In the genomic region with DNA sequence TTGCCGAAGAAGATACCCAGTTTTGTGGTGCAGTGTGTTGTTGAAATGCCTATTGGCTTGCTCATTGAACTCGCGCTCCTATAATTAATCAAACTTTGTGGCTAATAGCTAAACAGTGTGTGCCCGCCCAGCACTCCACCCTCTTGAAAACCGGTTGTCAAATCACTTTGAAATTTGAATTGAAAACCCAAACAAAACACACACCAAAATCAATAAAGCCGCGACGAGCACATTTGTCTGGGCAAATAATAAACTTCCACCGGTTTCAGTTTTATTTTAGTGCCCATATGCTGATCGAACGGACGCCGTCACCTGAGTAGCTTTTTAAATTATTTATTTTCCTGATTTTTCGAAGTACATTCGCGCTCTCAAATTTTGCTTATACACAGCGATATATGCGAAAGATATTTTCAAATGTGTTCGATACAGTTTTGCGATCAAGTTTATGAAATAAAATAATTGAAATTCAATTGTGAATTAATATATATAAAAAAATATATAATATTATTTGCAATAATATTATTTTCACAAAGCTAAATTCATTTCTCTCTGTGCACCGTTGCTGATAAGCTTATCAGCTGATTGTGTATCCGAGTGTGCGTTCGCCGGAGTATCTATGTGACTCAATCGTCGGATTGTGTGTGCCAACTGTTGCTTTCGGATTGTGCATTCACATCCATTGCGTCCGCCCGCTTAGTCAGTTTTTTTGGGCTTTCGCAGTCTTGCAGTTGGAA, we compare ENCODE assay signal across 4 fruit fly cellular contexts.
TF ChIP-seq lines count a peak whose summit lies in the region.

No protein-coding gene starts in this region.

TF ChIP-seq in whole organism, adult, 20 proteins besides CTCF, POLR2A, EP300 and RAD21 (continued from another document):
- TF ChIP-seq CG7045 (GFP tag; optimal IDR thresholded peaks at IDR 0.05; lab: Kevin White, UChicago) (no peak), Hr96 (GFP tag; optimal IDR thresholded peaks at IDR 0.05; lab: Kevin White, UChicago) (no peak), cnc (optimal IDR thresholded peaks at IDR 0.05; lab: Kevin White, UChicago) (no peak), bab1 (GFP tag; optimal IDR thresholded peaks at IDR 0.05; lab: Kevin White, UChicago) (peak; percentile 77)
TF ChIP-seq in whole organism, adult: peak in this region for 11.

TF ChIP-seq in whole organism, embryonic, 481 proteins besides CTCF, POLR2A, EP300 and RAD21 (continued from another document and continues in another):
- TF ChIP-seq Lhr (GFP tag; optimal IDR thresholded peaks at IDR 0.05; lab: Kevin White, UChicago) (no peak), CG1024 (GFP tag; IDR thresholded peaks at IDR 0.05; lab: Robert Waterston, UW) (peak; percentile 62), CG14050 (GFP tag; IDR thresholded peaks at IDR 0.05; lab: Robert Waterston, UW) (peak; percentile 69; the same call in 2 of the 3 replicates), Awh (GFP tag; IDR thresholded peaks at IDR 0.05; lab: Robert Waterston, UW) (peak; percentile 74), CG8924 (tag; optimal IDR thresholded peaks at IDR 0.05; lab: Kevin White, UChicago) (peak; percentile 92), ranshi (GFP tag; IDR thresholded peaks at IDR 0.05; lab: Robert Waterston, UW) (peak; percentile 74; the same call in 1 of the 2 replicates), pfk (GFP tag; optimal IDR thresholded peaks at IDR 0.05; lab: Kevin White, UChicago) (no peak), scrt (GFP tag; optimal IDR thresholded peaks at IDR 0.05; lab: Kevin White, UChicago) (peak; percentile 74), HLH4C (GFP tag; IDR thresholded peaks at IDR 0.05; lab: Robert Waterston, UW; ENCODE audit: partially characterized antibody) (no peak), CG13287 (GFP tag; IDR thresholded peaks at IDR 0.05; lab: Robert Waterston, UW; ENCODE audit: partially characterized antibody) (no peak), Lim3 (GFP tag; IDR thresholded peaks at IDR 0.05; lab: Robert Waterston, UW) (no peak; the same call in 1 of the 2 replicates), org-1 (GFP tag; optimal IDR thresholded peaks at IDR 0.05; lab: Kevin White, UChicago) (peak; percentile 64), BtbVII (GFP tag; optimal IDR thresholded peaks at IDR 0.05; lab: Kevin White, UChicago) (peak; percentile 84), mam (GFP tag; optimal IDR thresholded peaks at IDR 0.05; lab: Kevin White, UChicago) (peak; percentile 23), CG10431 (GFP tag; optimal IDR thresholded peaks at IDR 0.05; lab: Kevin White, UChicago) (peak; percentile 14), Sox100B (GFP tag; optimal IDR thresholded peaks at IDR 0.05; lab: Kevin White, UChicago) (peak; percentile 88), Scr (GFP tag; IDR thresholded peaks at IDR 0.05; lab: Robert Waterston, UW; ENCODE audit: partially characterized antibody) (no peak), CG11560 (tag; IDR thresholded peaks at IDR 0.05; lab: Robert Waterston, UW) (no peak), Nf-YB (GFP tag; optimal IDR thresholded peaks at IDR 0.05; lab: Kevin White, UChicago) (peak; percentile 70), CG14710 (tag; optimal IDR thresholded peaks at IDR 0.05; lab: Kevin White, UChicago) (peak; percentile 70), CG30403 (GFP tag; optimal IDR thresholded peaks at IDR 0.05; lab: Kevin White, UChicago) (peak; percentile 60), CG4707 (GFP tag; optimal IDR thresholded peaks at IDR 0.05; lab: Kevin White, UChicago) (peak; percentile 8), CG18262 (tag; optimal IDR thresholded peaks at IDR 0.05; lab: Kevin White, UChicago) (peak; percentile 87), CG12299 (tag; optimal IDR thresholded peaks at IDR 0.05; lab: Kevin White, UChicago) (peak; percentile 72), mirr (GFP tag; optimal IDR thresholded peaks at IDR 0.05; lab: Kevin White, UChicago) (no peak), CG8359 (GFP tag; optimal IDR thresholded peaks at IDR 0.05; lab: Kevin White, UChicago; ENCODE audit: borderline replicate concordance) (peak; percentile 36), Dp (GFP tag; optimal IDR thresholded peaks at IDR 0.05; lab: Kevin White, UChicago) (no peak), chinmo (GFP tag; IDR thresholded peaks at IDR 0.05; lab: Robert Waterston, UW; ENCODE audit: partially characterized antibody) (0 out of 4 replicates have a peak, but pooled peaks have one; percentile 57), CG10654 (GFP tag; optimal IDR thresholded peaks at IDR 0.05; lab: Kevin White, UChicago) (peak; percentile 66), kni (GFP tag; optimal IDR thresholded peaks at IDR 0.05; lab: Kevin White, UChicago) (no peak), CG6791 (GFP tag; IDR thresholded peaks at IDR 0.05; lab: Robert Waterston, UW; ENCODE audit: partially characterized antibody) (no peak), Aef1 (GFP tag; IDR thresholded peaks at IDR 0.05; lab: Robert Waterston, UW) (peak; percentile 64; the same call in 1 of the 3 replicates), Atf3 (GFP tag; optimal IDR thresholded peaks at IDR 0.05; lab: Kevin White, UChicago) (no peak), C15 (GFP tag; IDR thresholded peaks at IDR 0.05; lab: Robert Waterston, UW) (0 out of 3 replicates have a peak, but pooled peaks have one; percentile 7), grau (tag; optimal IDR thresholded peaks at IDR 0.05; lab: Kevin White, UChicago) (peak; percentile 88), Gug (GFP tag; IDR thresholded peaks at IDR 0.05; lab: Robert Waterston, UW) (no peak; the same call in 3 of the 4 replicates), CG16815 (GFP tag; optimal IDR thresholded peaks at IDR 0.05; lab: Kevin White, UChicago) (peak; percentile 9)

TF ChIP-seq in whole organism, prepupa, 60 proteins besides CTCF, POLR2A, EP300 and RAD21 (continued from another document and continues in another):
- TF ChIP-seq net (GFP tag; optimal IDR thresholded peaks at IDR 0.05; lab: Kevin White, UChicago) (peak; percentile 55), fd85E (GFP tag; optimal IDR thresholded peaks at IDR 0.05; lab: Kevin White, UChicago) (no peak), CG6163 (GFP tag; IDR thresholded peaks at IDR 0.05; lab: Robert Waterston, UW) (peak; percentile 54; the same call in 2 of the 3 replicates), CG6854 (GFP tag; optimal IDR thresholded peaks at IDR 0.05; lab: Kevin White, UChicago) (peak; percentile 5), CG11902 (GFP tag; optimal IDR thresholded peaks at IDR 0.05; lab: Kevin White, UChicago) (no peak), CG15336 (GFP tag; IDR thresholded peaks at IDR 0.05; lab: Robert Waterston, UW) (peak; percentile 66), Sox14 (GFP tag; optimal IDR thresholded peaks at IDR 0.05; lab: Kevin White, UChicago) (peak; percentile 2), Sox15 (GFP tag; optimal IDR thresholded peaks at IDR 0.05; lab: Kevin White, UChicago) (peak; percentile 4), Ets21C (GFP tag; optimal IDR thresholded peaks at IDR 0.05; lab: Kevin White, UChicago) (no peak), pdm3 (GFP tag; optimal IDR thresholded peaks at IDR 0.05; lab: Kevin White, UChicago) (peak; percentile 28), eg (GFP tag; IDR thresholded peaks at IDR 0.05; lab: Robert Waterston, UW) (no peak; the same call in 2 of the 3 replicates), acj6 (GFP tag; optimal IDR thresholded peaks at IDR 0.05; lab: Kevin White, UChicago) (peak; percentile 58), Blimp-1 (GFP tag; optimal IDR thresholded peaks at IDR 0.05; lab: Kevin White, UChicago) (no peak), achi (GFP tag; optimal IDR thresholded peaks at IDR 0.05; lab: Kevin White, UChicago) (no peak), svp (GFP tag; lab: Kevin White, UChicago) (peak; percentile 49), CG3919 (GFP tag; optimal IDR thresholded peaks at IDR 0.05; lab: Kevin White, UChicago) (no peak), CG34406 (GFP tag; optimal IDR thresholded peaks at IDR 0.05; lab: Kevin White, UChicago) (peak; percentile 68), salr (GFP tag; optimal IDR thresholded peaks at IDR 0.05; lab: Kevin White, UChicago) (peak in 1 of 2 experiments; percentile 25), topi (GFP tag; optimal IDR thresholded peaks at IDR 0.05; lab: Kevin White, UChicago) (no peak), dac (GFP tag; optimal IDR thresholded peaks at IDR 0.05; lab: Kevin White, UChicago) (peak; percentile 25), Hr38 (GFP tag; optimal IDR thresholded peaks at IDR 0.05; lab: Kevin White, UChicago) (no peak), CG4318 (GFP tag; optimal IDR thresholded peaks at IDR 0.05; lab: Kevin White, UChicago) (peak; percentile 27), CG16779 (tag; optimal IDR thresholded peaks at IDR 0.05; lab: Kevin White, UChicago) (no peak), CG11294 (GFP tag; IDR thresholded peaks at IDR 0.05; lab: Robert Waterston, UW) (0 out of 2 replicates have a peak, but pooled peaks have one; percentile 31), CG8319 (GFP tag; optimal IDR thresholded peaks at IDR 0.05; lab: Kevin White, UChicago) (no peak), spab (GFP tag; optimal IDR thresholded peaks at IDR 0.05; lab: Kevin White, UChicago) (no peak), CG1621 (tag; optimal IDR thresholded peaks at IDR 0.05; lab: Kevin White, UChicago) (no peak), Eip78C (GFP tag; lab: Kevin White, UChicago) (peak; percentile 86), Eip93F (GFP tag; optimal IDR thresholded peaks at IDR 0.05; lab: Kevin White, UChicago) (peak; percentile 72), CG6792 (GFP tag; optimal IDR thresholded peaks at IDR 0.05; lab: Kevin White, UChicago) (peak; percentile 46), Lpt (GFP tag; optimal IDR thresholded peaks at IDR 0.05; lab: Kevin White, UChicago) (peak; percentile 24), CG8632 (GFP tag; optimal IDR thresholded peaks at IDR 0.05; lab: Kevin White, UChicago) (peak; percentile 61), fd59A (GFP tag; optimal IDR thresholded peaks at IDR 0.05; lab: Kevin White, UChicago) (no peak), CG6276 (GFP tag; optimal IDR thresholded peaks at IDR 0.05; lab: Kevin White, UChicago) (peak; percentile 69), OdsH (GFP tag; optimal IDR thresholded peaks at IDR 0.05; lab: Kevin White, UChicago) (peak; percentile 63), Sox102F (GFP tag; optimal IDR thresholded peaks at IDR 0.05; lab: Kevin White, UChicago) (peak; percentile 35), CG10669 (GFP tag; optimal IDR thresholded peaks at IDR 0.05; lab: Kevin White, UChicago) (peak; percentile 35), fkh (GFP tag; optimal IDR thresholded peaks at IDR 0.05; lab: Kevin White, UChicago) (peak; percentile 91), cyc (GFP tag; optimal IDR thresholded peaks at IDR 0.05; lab: Kevin White, UChicago) (peak; percentile 1), CG6808 (GFP tag; optimal IDR thresholded peaks at IDR 0.05; lab: Kevin White, UChicago) (no peak), CG7368 (GFP tag; optimal IDR thresholded peaks at IDR 0.05; lab: Kevin White, UChicago) (no peak), CG9139 (GFP tag; optimal IDR thresholded peaks at IDR 0.05; lab: Kevin White, UChicago) (no peak)

TF ChIP-seq in whole organism, wandering third instar larva, 38 proteins besides CTCF, POLR2A, EP300 and RAD21 (continued from another document):
- peak; percentile 11 for TF ChIP-seq Jra (GFP tag; optimal IDR thresholded peaks at IDR 0.05; lab: Kevin White, UChicago)
- TF ChIP-seq woc (GFP tag; optimal IDR thresholded peaks at IDR 0.05; lab: Kevin White, UChicago), result no peak
- TF ChIP-seq psq (GFP tag; optimal IDR thresholded peaks at IDR 0.05; lab: Kevin White, UChicago), result peak; percentile 69
- no peak for TF ChIP-seq dl (GFP tag; optimal IDR thresholded peaks at IDR 0.05; lab: Kevin White, UChicago; ENCODE audit: insufficient read depth in 1 of 2, partially characterized antibody in 2 of 2)
- peak; percentile 60 for TF ChIP-seq Dif (GFP tag; optimal IDR thresholded peaks at IDR 0.05; lab: Kevin White, UChicago; ENCODE audit: partially characterized antibody)
- TF ChIP-seq Abd-B (GFP tag; optimal IDR thresholded peaks at IDR 0.05; lab: Kevin White, UChicago), result no peak
- peak; percentile 68 for TF ChIP-seq h (GFP tag; optimal IDR thresholded peaks at IDR 0.05; lab: Kevin White, UChicago)
- peak in 1 of 2 experiments; percentile 74 for TF ChIP-seq foxo (GFP tag; optimal IDR thresholded peaks at IDR 0.05; lab: Kevin White, UChicago)
- peak; percentile 24 for TF ChIP-seq sv (GFP tag; optimal IDR thresholded peaks at IDR 0.05; lab: Kevin White, UChicago)
- TF ChIP-seq usp (GFP tag; optimal IDR thresholded peaks at IDR 0.05; lab: Kevin White, UChicago), result no peak
- no peak for TF ChIP-seq Dfd (GFP tag; optimal IDR thresholded peaks at IDR 0.05; lab: Kevin White, UChicago)
- no peak for TF ChIP-seq ey (GFP tag; optimal IDR thresholded peaks at IDR 0.05; lab: Kevin White, UChicago)
- TF ChIP-seq dsf (GFP tag; optimal IDR thresholded peaks at IDR 0.05; lab: Kevin White, UChicago; ENCODE audit: borderline replicate concordance), result no peak
- TF ChIP-seq Sp1 (GFP tag; optimal IDR thresholded peaks at IDR 0.05; lab: Kevin White, UChicago), result peak; percentile 70
- peak; percentile 75 for TF ChIP-seq rgr (GFP tag; optimal IDR thresholded peaks at IDR 0.05; lab: Kevin White, UChicago)
- no peak for TF ChIP-seq N (GFP tag; optimal IDR thresholded peaks at IDR 0.05; lab: Kevin White, UChicago)
- TF ChIP-seq tai (GFP tag; optimal IDR thresholded peaks at IDR 0.05; lab: Kevin White, UChicago), result no peak
- TF ChIP-seq Hr78 (GFP tag; optimal IDR thresholded peaks at IDR 0.05; lab: Kevin White, UChicago), result no peak
